Fruit fly (Drosophila melanogaster) whole organism, pupa: Measurements from ENCODE around the gene Afti.

Source experiments
- EcR ChIP-seq: fragments of 200-800 bp; sonication (Bioruptor generic); optimal IDR thresholded peaks from 3 replicates; lab custom pipeline; 2019; ENCODE audit warnings: missing biosample characterization, missing genetic modification characterization, mild to moderate bottlenecking, moderate library complexity, missing genetic modification reagents
- fd96Ca ChIP-seq: fragments of 200-800 bp; sonication (Bioruptor generic); IDR thresholded peaks from 3 replicates; pipeline ENCODE4 v1.3.6; 2022; ENCODE audit warnings: missing biosample characterization, missing genetic modification characterization

DNA sequence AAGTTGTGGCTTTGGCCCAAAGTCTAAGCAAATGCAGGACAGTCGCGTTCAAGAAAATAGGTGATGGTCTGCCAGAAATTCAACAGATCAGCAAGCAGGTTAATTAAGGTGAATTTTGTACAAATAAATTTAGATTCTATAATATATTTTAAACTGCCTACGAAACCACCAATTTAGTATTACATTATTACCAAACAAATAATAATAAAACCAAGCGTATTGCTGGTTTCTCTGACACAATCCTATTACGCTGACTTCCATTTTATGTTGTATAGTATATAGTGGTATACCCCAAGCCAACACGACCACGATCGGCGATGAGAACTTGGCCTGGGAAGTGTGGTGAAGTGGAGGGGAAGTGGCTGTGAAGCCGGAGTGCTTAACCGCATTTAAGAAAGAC lies 35.1 kb downstream of the Afti start:
- TF ChIP-seq EcR (GFP tag; lab: Kevin White, UChicago) (peak; percentile 83), fd96Ca (GFP tag; lab: Robert Waterston, UW) (peak; percentile 61)
